Fruit fly (Drosophila melanogaster) whole organism, prepupa: ENCODE measurements around the gene Cp16.

Experiments
- CG16779 ChIP-seq: fragments of 200-800 bp; sonication (Bioruptor generic); optimal IDR thresholded peaks from 3 replicates; lab custom pipeline; 2017; ENCODE audit warnings: missing biosample characterization, mild to moderate bottlenecking, missing genetic modification characterization
- CG6792 ChIP-seq: fragments of 200-800 bp; sonication (Bioruptor generic); optimal IDR thresholded peaks from 3 replicates; lab custom pipeline; 2016; ENCODE audit warnings: missing biosample characterization, missing genetic modification characterization
- OdsH ChIP-seq: fragments of 200-800 bp; sonication (Bioruptor generic); optimal IDR thresholded peaks from 3 replicates; lab custom pipeline; 2016; ENCODE audit warnings: missing biosample characterization, missing genetic modification characterization
- Sox14 ChIP-seq: fragments of 200-800 bp; sonication (Bioruptor generic); optimal IDR thresholded peaks from 3 replicates; lab custom pipeline; 2016; ENCODE audit warnings: missing biosample characterization, missing genetic modification characterization
- dac ChIP-seq: fragments of 200-800 bp; sonication (Bioruptor generic); optimal IDR thresholded peaks from 2 replicates; lab custom pipeline; 2017; ENCODE audit warnings: missing biosample characterization, mild to moderate bottlenecking, missing genetic modification characterization
- dsx ChIP-seq: fragments of 200-800 bp; optimal IDR thresholded peaks from 3 replicates; lab custom pipeline; 2019; ENCODE audit warnings: missing biosample characterization, mild to moderate bottlenecking, missing genetic modification characterization, moderate library complexity; ENCODE audit not compliant: poor library complexity, severe bottlenecking

- TF ChIP-seq Sox14 (GFP tag; lab: Kevin White, UChicago) (no peak), OdsH (GFP tag; lab: Kevin White, UChicago) (no peak), CG16779 (tag; lab: Kevin White, UChicago) (no peak), dsx (GFP tag; lab: Kevin White, UChicago) (no peak), CG6792 (GFP tag; lab: Kevin White, UChicago) (no peak), dac (no peak)
Measured at dm6 chr3L:8718602-8719001, 13.1 kb upstream of the Cp16 start.
